Worm (Caenorhabditis elegans) whole organism, late embryonic: Measurements from ENCODE around the gene Y39B6A.10.

ENCODE experiments used
- F13H6.1 ChIP-seq: sonication (generic microtip); optimal IDR thresholded peaks from 2 replicates; lab custom pipeline; 2016; ENCODE audit warnings: missing genetic modification characterization, missing compliant biosample characterization
- K02D7.2 ChIP-seq: sonication (generic microtip); optimal IDR thresholded peaks from 2 replicates; lab custom pipeline; 2017; ENCODE audit warnings: mild to moderate bottlenecking, missing genetic modification characterization, missing compliant biosample characterization
- K09A11.1 ChIP-seq: sonication (generic microtip); optimal IDR thresholded peaks from 2 replicates; lab custom pipeline; 2017; ENCODE audit warnings: antibody characterized with exemption, mild to moderate bottlenecking, missing genetic modification characterization, missing compliant biosample characterization; ENCODE audit not compliant: insufficient read depth
- ceh-14 ChIP-seq: sonication (generic microtip); optimal IDR thresholded peaks from 2 replicates; lab custom pipeline; 2016; ENCODE audit warnings: missing genotype, missing genetic modification characterization, missing compliant biosample characterization
- ceh-19 ChIP-seq: fragments of 200-800 bp; sonication (Bioruptor generic); optimal IDR thresholded peaks from 2 replicates; lab custom pipeline; 2018; ENCODE audit warnings: mild to moderate bottlenecking, missing genetic modification characterization, missing compliant biosample characterization
- ceh-34 ChIP-seq: sonication (generic microtip); optimal IDR thresholded peaks from 2 replicates; lab custom pipeline; 2016; ENCODE audit warnings: mild to moderate bottlenecking, missing genetic modification characterization, missing compliant biosample characterization
- ceh-48 ChIP-seq: sonication (generic microtip); optimal IDR thresholded peaks from 2 replicates; lab custom pipeline; 2016; ENCODE audit warnings: missing genetic modification characterization, inconsistent platforms, missing compliant biosample characterization
- ceh-6 ChIP-seq: fragments of 200-800 bp; sonication (Bioruptor generic); optimal IDR thresholded peaks from 2 replicates; lab custom pipeline; 2018; ENCODE audit warnings: mild to moderate bottlenecking, missing genetic modification characterization, missing compliant biosample characterization
- fax-1 ChIP-seq: sonication (generic microtip); optimal IDR thresholded peaks from 2 replicates; lab custom pipeline; 2016; ENCODE audit warnings: missing genotype, missing genetic modification characterization, missing compliant biosample characterization
- gmeb-2 ChIP-seq: sonication (generic microtip); optimal IDR thresholded peaks from 2 replicates; lab custom pipeline; 2016; ENCODE audit warnings: missing genetic modification characterization, inconsistent platforms, missing compliant biosample characterization
- hlh-15 ChIP-seq: sonication (generic microtip); optimal IDR thresholded peaks from 2 replicates; lab custom pipeline; 2016; ENCODE audit warnings: missing genetic modification characterization, missing compliant biosample characterization
- lin-11 ChIP-seq: fragments of 200-800 bp; sonication (Bioruptor generic); optimal IDR thresholded peaks from 2 replicates; lab custom pipeline; 2018; ENCODE audit warnings: mild to moderate bottlenecking, missing genetic modification characterization, missing compliant biosample characterization
- nhr-232 ChIP-seq: sonication (generic microtip); optimal IDR thresholded peaks from 2 replicates; lab custom pipeline; 2016; ENCODE audit warnings: missing genetic modification characterization, missing compliant biosample characterization
- npax-4 ChIP-seq: sonication (generic microtip); optimal IDR thresholded peaks from 2 replicates; lab custom pipeline; 2016; ENCODE audit warnings: missing genetic modification characterization, missing compliant biosample characterization
- odd-2 ChIP-seq: sonication (generic microtip); optimal IDR thresholded peaks from 2 replicates; lab custom pipeline; 2017; ENCODE audit warnings: antibody characterized with exemption, mild to moderate bottlenecking, missing genetic modification characterization, missing compliant biosample characterization
- pat-9 ChIP-seq: fragments of 200-800 bp; sonication (Bioruptor generic); optimal IDR thresholded peaks from 2 replicates; lab custom pipeline; 2018; ENCODE audit warnings: mild to moderate bottlenecking, missing genetic modification characterization, moderate library complexity, missing compliant biosample characterization
- pha-2 ChIP-seq: sonication (generic microtip); optimal IDR thresholded peaks from 2 replicates; lab custom pipeline; 2017; ENCODE audit warnings: mild to moderate bottlenecking, missing genetic modification characterization, missing compliant biosample characterization
- pha-4 ChIP-seq: fragments of 150-350 bp; optimal IDR thresholded peaks from 2 replicates; lab custom pipeline; 2018; ENCODE audit warnings: missing biosample characterization, missing genetic modification reagents, missing genetic modification characterization
- pqm-1 ChIP-seq: sonication (generic microtip); optimal IDR thresholded peaks from 2 replicates; lab custom pipeline; 2016; ENCODE audit warnings: missing genetic modification characterization, missing compliant biosample characterization
- ref-2 ChIP-seq: sonication (generic microtip); optimal IDR thresholded peaks from 2 replicates; lab custom pipeline; 2016; ENCODE audit warnings: missing genetic modification characterization, missing compliant biosample characterization
- rnt-1 ChIP-seq: sonication (generic microtip); optimal IDR thresholded peaks from 2 replicates; lab custom pipeline; 2016; ENCODE audit warnings: missing genetic modification characterization, missing compliant biosample characterization
- sox-2 ChIP-seq: fragments of 200-800 bp; sonication (Bioruptor generic); IDR thresholded peaks from 2 replicates; pipeline ENCODE4 v1.3.6; 2022; ENCODE audit warnings: missing genetic modification reagents, missing genetic modification characterization, missing compliant biosample characterization
- sox-4 ChIP-seq: sonication (generic microtip); optimal IDR thresholded peaks from 2 replicates; lab custom pipeline; 2017; ENCODE audit warnings: mild to moderate bottlenecking, missing genetic modification characterization, inconsistent platforms, missing compliant biosample characterization
- tbx-2 ChIP-seq: sonication (generic microtip); optimal IDR thresholded peaks from 2 replicates; lab custom pipeline; 2016; ENCODE audit warnings: missing genetic modification characterization, missing compliant biosample characterization
- tbx-7 ChIP-seq: sonication (generic microtip); optimal IDR thresholded peaks from 2 replicates; lab custom pipeline; 2016; ENCODE audit warnings: missing genotype, missing genetic modification characterization, missing compliant biosample characterization
- ttx-3 ChIP-seq: sonication (generic microtip); optimal IDR thresholded peaks from 2 replicates; lab custom pipeline; 2016; ENCODE audit warnings: missing genetic modification reagents, missing genetic modification characterization, missing compliant biosample characterization
- zip-5 ChIP-seq: sonication (generic microtip); optimal IDR thresholded peaks from 2 replicates; lab custom pipeline; 2016; ENCODE audit warnings: missing genetic modification characterization, missing compliant biosample characterization

Gene Y39B6A.10

ce11 chrV:19087426-19087825, 46.0 kb downstream of the Y39B6A.10 start, which contains the start of gene nhr-145:
nhr-145 (plus strand) TSS chrV:19087723.
- peak; percentile 39 for TF ChIP-seq ceh-48 (tag; lab: Kevin White, UChicago)
- TF ChIP-seq zip-5 = no peak
- TF ChIP-seq, all 69 proteins: peak for 1

DNA sequence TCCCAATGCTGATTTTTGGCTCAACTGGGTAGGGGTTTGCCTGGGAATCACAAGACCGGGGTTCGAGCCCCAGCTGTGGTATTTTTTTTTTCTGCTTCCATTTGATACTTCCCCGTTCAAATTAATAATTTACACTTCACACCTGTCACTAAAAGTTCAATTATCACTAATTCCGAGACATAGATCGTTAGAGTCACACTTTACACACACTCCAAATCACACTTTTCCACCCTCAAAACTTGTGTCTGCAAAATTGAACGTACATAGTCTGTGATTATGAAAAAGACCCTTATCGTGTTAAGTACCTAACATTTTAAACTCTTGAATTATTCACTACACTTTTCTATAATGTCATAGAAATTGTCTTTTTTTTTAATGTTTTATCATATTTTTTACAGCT, 49.6 kb downstream of the Y39B6A.10 start:
- TF ChIP-seq tbx-7 (no peak), pqm-1 (tag; lab: Kevin White, UChicago) (no peak), gmeb-2 (tag; lab: Kevin White, UChicago) (no peak), ceh-19 (GFP tag; lab: Kevin White, UChicago) (no peak), nhr-232 (tag; lab: Kevin White, UChicago) (no peak), ceh-34 (no peak), pha-2 (tag; lab: Kevin White, UChicago) (no peak), rnt-1 (tag; lab: Kevin White, UChicago) (no peak), lin-11 (no peak), odd-2 (tag; lab: Kevin White, UChicago) (no peak), F13H6.1 (tag; lab: Kevin White, UChicago) (no peak), fax-1 (tag; lab: Kevin White, UChicago) (no peak), K09A11.1 (tag; lab: Kevin White, UChicago) (no peak), pat-9 (no peak), sox-2 (GFP tag; lab: Robert Waterston, UW) (no peak)

DNA sequence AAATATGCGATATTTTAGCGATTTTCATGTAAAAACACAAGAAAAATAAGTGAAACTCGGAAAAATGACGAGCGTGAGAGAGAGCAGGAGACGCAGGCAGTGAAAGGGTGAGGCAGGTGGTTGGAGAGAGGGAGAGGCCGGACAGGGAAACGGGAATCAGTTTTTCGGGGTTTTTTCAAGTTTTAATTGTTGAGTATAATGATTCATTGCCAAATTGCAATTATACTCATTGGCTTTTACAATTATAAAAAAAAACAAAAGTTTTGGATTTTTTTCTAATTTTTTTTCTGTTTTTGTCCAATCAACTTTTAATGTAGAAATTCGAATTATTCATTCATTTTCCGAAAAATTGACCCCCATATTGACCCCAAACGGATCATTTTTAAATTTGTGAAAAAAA, 50.9 kb downstream of the Y39B6A.10 start, which contains the start of gene nhr-95:
Gene nhr-95, minus strand, starts transcription at position 101 of the 400 bp plus-strand sequence.
- no peak for TF ChIP-seq ceh-14 (tag; lab: Kevin White, UChicago)
- peak; percentile 31 for TF ChIP-seq pha-2 (tag; lab: Kevin White, UChicago)
- no peak for TF ChIP-seq npax-4
- TF ChIP-seq hlh-15 = no peak
- no peak for TF ChIP-seq ref-2
- no peak for TF ChIP-seq pha-4
- TF ChIP-seq rnt-1 (tag; lab: Kevin White, UChicago) = no peak
- no peak for TF ChIP-seq ttx-3 (tag; lab: Kevin White, UChicago)
- no peak for TF ChIP-seq tbx-2 (tag; lab: Kevin White, UChicago)
- TF ChIP-seq sox-4 (tag; lab: Kevin White, UChicago) = no peak
- no peak for TF ChIP-seq ceh-6 (GFP tag; lab: Kevin White, UChicago)
- peak; percentile 38 for TF ChIP-seq K02D7.2
